Worm (Caenorhabditis elegans): Measurements from ENCODE around the gene pat-6.

DNA sequence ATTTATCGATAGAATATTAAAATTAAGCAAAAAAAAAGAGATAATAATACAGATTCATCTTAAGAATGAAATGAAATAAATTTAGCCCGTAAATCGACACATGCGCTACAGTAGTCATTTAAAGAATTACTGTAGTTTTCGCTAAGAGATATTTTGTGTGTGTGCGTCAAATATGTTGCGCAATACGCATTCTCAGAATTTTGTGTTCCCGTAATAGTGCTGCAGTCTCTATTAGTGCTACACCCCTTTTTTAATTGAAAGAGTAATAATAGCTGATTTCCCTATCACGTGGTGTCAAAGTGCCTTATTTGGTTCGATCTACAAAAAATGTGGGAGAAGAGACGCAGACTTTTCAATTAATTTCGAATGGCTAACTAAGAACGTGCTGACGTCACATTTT lies 19.8 kb downstream of the pat-6 start:
- TF ChIP-seq gmeb-1 (tag; optimal IDR thresholded peaks at IDR 0.05): no peak
- no peak for TF ChIP-seq R02D3.7 (tag; optimal IDR thresholded peaks at IDR 0.05)
- TF ChIP-seq ceh-82 (tag; optimal IDR thresholded peaks at IDR 0.05): no peak
- no peak for TF ChIP-seq nhr-12 (tag; optimal IDR thresholded peaks at IDR 0.05)
- TF ChIP-seq nhr-237 (tag; optimal IDR thresholded peaks at IDR 0.05): no peak
- no peak for TF ChIP-seq C34F6.9 (tag; optimal IDR thresholded peaks at IDR 0.05)
- TF ChIP-seq skn-1 (tag; optimal IDR thresholded peaks at IDR 0.05): no peak
- no peak for TF ChIP-seq unc-39 (tag; optimal IDR thresholded peaks at IDR 0.05)
- no peak for TF ChIP-seq alr-1 (tag; optimal IDR thresholded peaks at IDR 0.05)
- no peak for TF ChIP-seq lin-11 (tag; optimal IDR thresholded peaks at IDR 0.05)
- no peak for TF ChIP-seq Y55F3AM.14 (GFP tag; optimal IDR thresholded peaks at IDR 0.05)
- TF ChIP-seq ztf-4 (tag; optimal IDR thresholded peaks at IDR 0.05): no peak
- TF ChIP-seq lsy-2 (tag; optimal IDR thresholded peaks at IDR 0.05): no peak
- no peak for TF ChIP-seq ZK546.5 (tag; optimal IDR thresholded peaks at IDR 0.05)
